Fruit fly (Drosophila melanogaster): ENCODE results near the gene CG43658.

dm6 chrX:17544409-17544808 lies 16.6 kb downstream of the CG43658 start:
- TF ChIP-seq CG8478 (optimal IDR thresholded peaks at IDR 0.05) = no peak
- TF ChIP-seq CTCF (optimal IDR thresholded peaks at IDR 0.05) = no peak

Data from S2 (cell line).